Fruit fly (Drosophila melanogaster): ENCODE data around the gene CG9902.

The CG9902 gene

dm6 chrX:16547390-16547789 is at the start of gene CG9902:
TSS of gene CG9902 (minus strand) at chrX:16547520.
- peak; percentile 10 for TF ChIP-seq CG14711 (tag; optimal IDR thresholded peaks at IDR 0.05)
- TF ChIP-seq toe (GFP tag; optimal IDR thresholded peaks at IDR 0.05), result no peak
- TF ChIP-seq CG1620 (GFP tag; optimal IDR thresholded peaks at IDR 0.05), result no peak
- TF ChIP-seq pad (GFP tag; optimal IDR thresholded peaks at IDR 0.05), result peak; percentile 89
- TF ChIP-seq CG33017 (tag; optimal IDR thresholded peaks at IDR 0.05), result no peak
- TF ChIP-seq CG11617 (GFP tag; optimal IDR thresholded peaks at IDR 0.05), result no peak
- no peak for TF ChIP-seq cic (GFP tag; optimal IDR thresholded peaks at IDR 0.05)
- peak; percentile 9 for TF ChIP-seq tj (GFP tag; optimal IDR thresholded peaks at IDR 0.05)
- TF ChIP-seq Mnt (GFP tag; optimal IDR thresholded peaks at IDR 0.05), result no peak
- peak; percentile 62 for TF ChIP-seq bab1 (GFP tag; optimal IDR thresholded peaks at IDR 0.05)
- peak; percentile 30 for TF ChIP-seq CG7101 (tag; optimal IDR thresholded peaks at IDR 0.05)
- TF ChIP-seq ovo (GFP tag; optimal IDR thresholded peaks at IDR 0.05), result no peak
- TF ChIP-seq CG7045 (GFP tag; optimal IDR thresholded peaks at IDR 0.05), result no peak

dm6 chrX:16596250-16596793 is 49.0 kb upstream of the CG9902 start:
- no peak for TF ChIP-seq CG7045 (GFP tag; optimal IDR thresholded peaks at IDR 0.05)

dm6 chrX:16595411-16595810 is 48.1 kb upstream of the CG9902 start:
- TF ChIP-seq pad (GFP tag; optimal IDR thresholded peaks at IDR 0.05), result no peak
- TF ChIP-seq CG5204 (GFP tag; optimal IDR thresholded peaks at IDR 0.05), result no peak

dm6 chrX:16593418-16593817 is 46.1 kb upstream of the CG9902 start, which contains the start of the genes SMC3 and Ubc7:
TSS of gene SMC3 (minus strand) at chrX:16593439.
TSS of gene Ubc7 (plus strand) at chrX:16593677.
- TF ChIP-seq Mnt (GFP tag; optimal IDR thresholded peaks at IDR 0.05) (peak; percentile 26), CG14711 (tag; optimal IDR thresholded peaks at IDR 0.05) (peak; percentile 15), CG11617 (GFP tag; optimal IDR thresholded peaks at IDR 0.05) (peak; percentile 34), pad (GFP tag; optimal IDR thresholded peaks at IDR 0.05) (no peak), cic (GFP tag; optimal IDR thresholded peaks at IDR 0.05) (no peak), bab1 (GFP tag; optimal IDR thresholded peaks at IDR 0.05) (peak; percentile 40)

- no peak for TF ChIP-seq pad (GFP tag; optimal IDR thresholded peaks at IDR 0.05)
- TF ChIP-seq CG7101 (tag; optimal IDR thresholded peaks at IDR 0.05), result no peak
- TF ChIP-seq cic (GFP tag; optimal IDR thresholded peaks at IDR 0.05), result no peak
- TF ChIP-seq bab1 (GFP tag; optimal IDR thresholded peaks at IDR 0.05), result no peak
- no peak for TF ChIP-seq CG7045 (GFP tag; optimal IDR thresholded peaks at IDR 0.05)
- no peak for TF ChIP-seq Crg-1 (GFP tag; optimal IDR thresholded peaks at IDR 0.05)
- no peak for TF ChIP-seq ovo (GFP tag; optimal IDR thresholded peaks at IDR 0.05)
- TF ChIP-seq CG33017 (tag; optimal IDR thresholded peaks at IDR 0.05), result no peak
- no peak for TF ChIP-seq Mnt (GFP tag; optimal IDR thresholded peaks at IDR 0.05)
- no peak for TF ChIP-seq Hr96 (GFP tag; optimal IDR thresholded peaks at IDR 0.05)
- no peak for TF ChIP-seq CG14711 (tag; optimal IDR thresholded peaks at IDR 0.05)
- no peak for TF ChIP-seq CG12768 (GFP tag; optimal IDR thresholded peaks at IDR 0.05)
- no peak for TF ChIP-seq kay (GFP tag; ENCODE audit: borderline replicate concordance)
- no peak for TF ChIP-seq toe (GFP tag; optimal IDR thresholded peaks at IDR 0.05)
- no peak for TF ChIP-seq CG1620 (GFP tag; optimal IDR thresholded peaks at IDR 0.05)
- no peak for TF ChIP-seq CG11617 (GFP tag; optimal IDR thresholded peaks at IDR 0.05)
- no peak for TF ChIP-seq cnc (optimal IDR thresholded peaks at IDR 0.05)
These were observed 40.3 kb upstream of the CG9902 start, which contains the start of gene CG13014 for dm6 chrX:16587668-16588046. TSS of gene CG13014 (plus strand) at chrX:16587873.

DNA sequence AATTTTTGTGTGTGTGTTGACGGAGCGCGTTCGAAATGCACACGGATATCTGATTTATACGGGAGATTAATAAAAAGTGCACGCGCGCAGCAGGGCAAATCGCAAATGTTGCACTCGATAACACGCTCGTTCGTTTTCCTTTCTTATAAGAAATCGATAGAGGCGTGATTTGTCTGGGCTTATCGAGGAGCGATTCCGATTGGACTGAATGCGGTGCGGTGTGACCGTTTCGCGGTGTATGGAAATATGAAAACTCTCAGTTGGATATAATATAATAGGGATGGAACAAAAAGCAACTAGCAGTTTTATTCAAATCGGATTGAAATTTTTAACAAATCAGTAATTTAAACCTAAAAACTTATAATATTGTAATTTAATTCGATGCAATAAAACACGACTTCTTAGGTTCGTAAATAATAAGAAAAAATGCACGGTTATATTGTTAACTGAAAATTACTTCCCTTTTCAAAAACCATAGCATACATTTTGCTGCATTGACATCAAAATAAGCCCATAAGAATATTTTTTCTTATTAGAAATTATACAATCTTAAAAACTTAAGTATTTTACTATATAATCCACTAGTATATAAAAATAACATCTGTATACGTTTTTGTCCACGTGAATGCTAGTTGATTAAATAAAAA is 39.8 kb upstream of the CG9902 start, which contains the start of gene CanA-14F:
TSS of gene CanA-14F (minus strand) at position 152 of the 647 bp plus-strand sequence.
- TF ChIP-seq CG12768 (GFP tag; optimal IDR thresholded peaks at IDR 0.05), result no peak
- TF ChIP-seq CG14711 (tag; optimal IDR thresholded peaks at IDR 0.05), result no peak
- TF ChIP-seq Hr96 (GFP tag; optimal IDR thresholded peaks at IDR 0.05), result no peak
- peak; percentile 45 for TF ChIP-seq CG1620 (GFP tag; optimal IDR thresholded peaks at IDR 0.05)
- peak; percentile 14 for TF ChIP-seq cic (GFP tag; optimal IDR thresholded peaks at IDR 0.05)
- TF ChIP-seq tj (GFP tag; optimal IDR thresholded peaks at IDR 0.05), result no peak
- TF ChIP-seq Mnt (GFP tag; optimal IDR thresholded peaks at IDR 0.05), result peak; percentile 33
- peak; percentile 50 for TF ChIP-seq bab1 (GFP tag; optimal IDR thresholded peaks at IDR 0.05)
- TF ChIP-seq Clk (GFP tag; optimal IDR thresholded peaks at IDR 0.05), result no peak
- TF ChIP-seq CG33017 (tag; optimal IDR thresholded peaks at IDR 0.05), result no peak
- TF ChIP-seq ovo (GFP tag; optimal IDR thresholded peaks at IDR 0.05), result no peak
- no peak for TF ChIP-seq CG7045 (GFP tag; optimal IDR thresholded peaks at IDR 0.05)
- TF ChIP-seq CG7101 (tag; optimal IDR thresholded peaks at IDR 0.05), result peak; percentile 8

dm6 chrX:16586178-16586890 is 39.0 kb upstream of the CG9902 start:
- TF ChIP-seq bab1 (GFP tag; optimal IDR thresholded peaks at IDR 0.05) (no peak), pad (GFP tag; optimal IDR thresholded peaks at IDR 0.05) (peak; percentile 29), ovo (GFP tag; optimal IDR thresholded peaks at IDR 0.05) (peak; percentile 23), kay (GFP tag; ENCODE audit: borderline replicate concordance) (peak; percentile 91)

All from whole organism, adult.